Worm (Caenorhabditis elegans): Measurements from ENCODE around the gene fipr-1.

DNA sequence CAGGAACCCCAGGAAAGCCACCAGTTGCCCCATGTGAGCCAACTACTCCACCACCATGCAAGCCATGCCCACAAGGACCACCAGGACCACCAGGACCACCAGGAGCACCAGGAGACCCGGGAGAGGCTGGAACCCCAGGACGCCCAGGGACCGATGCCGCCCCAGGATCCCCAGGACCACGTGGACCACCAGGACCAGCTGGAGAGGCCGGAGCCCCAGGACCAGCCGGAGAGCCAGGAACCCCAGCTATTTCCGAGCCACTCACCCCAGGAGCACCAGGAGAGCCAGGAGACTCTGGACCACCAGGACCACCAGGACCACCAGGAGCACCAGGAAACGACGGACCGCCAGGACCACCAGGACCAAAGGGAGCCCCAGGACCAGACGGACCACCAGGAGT is 8.0 kb downstream of the fipr-1 start:
- no peak for TF ChIP-seq ztf-23 (GFP tag; IDR thresholded peaks at IDR 0.05)
- TF ChIP-seq flt-1 (GFP tag; IDR thresholded peaks at IDR 0.05), result no peak; the same call in 1 of the 2 replicates
- TF ChIP-seq T22C8.4 (GFP tag; IDR thresholded peaks at IDR 0.05), result peak; percentile 43; the same call in 1 of the 2 replicates

Data from whole organism, midembryonic.